Worm (Caenorhabditis elegans): Measurements from ENCODE around the gene T05B11.4.
A peak's percentile ranks its signal among the peaks of the same experiment; 100 is the strongest.

The T05B11.4 gene

ce11 chrV:7747132-7747531 is 7.3 kb downstream of the T05B11.4 start:
- TF ChIP-seq somi-1 (GFP tag; optimal IDR thresholded peaks at IDR 0.05) (no peak), nhr-90 (tag; optimal IDR thresholded peaks at IDR 0.05) (no peak), mcd-1 (GFP tag; IDR thresholded peaks at IDR 0.05) (no peak), hmg-20 (GFP tag; IDR thresholded peaks at IDR 0.05) (no peak), ceh-91 (GFP tag; IDR thresholded peaks at IDR 0.05) (no peak), ceh-79 (tag; optimal IDR thresholded peaks at IDR 0.05) (no peak), rpc-1 (optimal IDR thresholded peaks at IDR 0.05) (no peak), rpc-1 (tag; optimal IDR thresholded peaks at IDR 0.05) (no peak), efl-1 (GFP tag; optimal IDR thresholded peaks at IDR 0.05) (no peak), sdz-38 (tag; optimal IDR thresholded peaks at IDR 0.05) (no peak), ztf-3 (GFP tag; optimal IDR thresholded peaks at IDR 0.05) (no peak), madf-10 (tag; optimal IDR thresholded peaks at IDR 0.05) (no peak), ceh-58 (GFP tag; IDR thresholded peaks at IDR 0.05) (no peak), madf-3 (GFP tag; IDR thresholded peaks at IDR 0.05) (no peak), hrde-1 (tag; optimal IDR thresholded peaks at IDR 0.05; ENCODE audit: borderline replicate concordance) (no peak), hlh-26 (GFP tag; conservative IDR thresholded peaks at IDR 0.05) (no peak), atf-7 (tag; optimal IDR thresholded peaks at IDR 0.05) (no peak), unc-130 (GFP tag; optimal IDR thresholded peaks at IDR 0.05) (no peak), nfyb-1 (GFP tag; IDR thresholded peaks at IDR 0.05) (no peak), attf-3 (GFP tag; conservative IDR thresholded peaks at IDR 0.05) (no peak), F10E7.11 (tag; optimal IDR thresholded peaks at IDR 0.05) (no peak)

DNA sequence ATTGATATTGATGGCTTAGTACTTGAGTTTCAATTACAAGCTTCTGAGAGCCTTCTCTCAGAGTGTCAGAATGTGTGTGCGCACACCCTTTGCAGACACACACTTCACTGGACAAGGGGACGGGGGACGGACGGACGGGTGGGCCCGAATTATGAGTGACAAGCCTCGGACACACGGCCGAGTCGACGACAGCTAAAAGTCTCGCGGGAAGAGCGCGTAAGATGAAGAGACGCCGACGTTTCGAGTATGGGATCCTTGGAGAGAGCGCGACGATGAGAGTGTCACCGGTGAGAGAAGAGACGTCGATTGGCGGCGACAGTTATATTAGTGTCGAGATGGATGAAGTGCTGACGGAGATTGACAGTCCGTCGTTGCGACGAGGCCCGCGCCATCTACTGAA is 8.6 kb downstream of the T05B11.4 start:
- TF ChIP-seq nhr-80 (tag; optimal IDR thresholded peaks at IDR 0.05) (peak; percentile 3), egl-44 (GFP tag; IDR thresholded peaks at IDR 0.05) (no peak), T26A5.8 (tag; optimal IDR thresholded peaks at IDR 0.05) (no peak), ceh-27 (GFP tag; optimal IDR thresholded peaks at IDR 0.05) (peak; percentile 72), ceh-91 (GFP tag; IDR thresholded peaks at IDR 0.05) (no peak), zfh-2 (GFP tag; conservative IDR thresholded peaks at IDR 0.05) (peak; percentile 77), nfyb-1 (GFP tag; IDR thresholded peaks at IDR 0.05) (0 out of 2 replicates have a peak, but pooled peaks have one; percentile 56), Y53G8AR.9 (GFP tag; conservative IDR thresholded peaks at IDR 0.05) (no peak), let-607 (tag; optimal IDR thresholded peaks at IDR 0.05) (peak in 1 of 2 experiments; percentile 58), ztf-3 (GFP tag; optimal IDR thresholded peaks at IDR 0.05) (no peak), madf-6 (GFP tag; IDR thresholded peaks at IDR 0.05) (no peak), egl-18 (GFP tag; IDR thresholded peaks at IDR 0.05) (no peak), lin-54 (GFP tag; optimal IDR thresholded peaks at IDR 0.05) (no peak), unc-62 (GFP tag; optimal IDR thresholded peaks at IDR 0.05) (peak; percentile 85)

DNA sequence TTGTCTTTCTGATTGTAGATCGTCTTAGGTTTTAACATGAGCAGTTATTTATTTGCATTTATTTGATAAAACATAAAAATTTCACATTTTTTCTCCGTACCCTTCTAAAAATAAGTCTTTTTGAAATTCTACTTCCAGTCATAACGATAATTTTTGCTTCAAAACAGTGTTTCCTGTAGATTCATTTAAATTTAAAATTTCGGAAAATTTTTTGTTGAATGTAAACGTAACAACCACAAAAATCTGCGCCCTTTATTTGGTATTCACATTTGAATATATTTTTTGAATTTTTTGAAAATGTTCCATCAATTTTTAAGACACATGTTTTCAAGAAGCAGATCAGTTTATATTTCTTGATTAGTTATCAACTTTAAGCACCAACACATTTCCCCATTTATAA is 9.1 kb downstream of the T05B11.4 start:
- TF ChIP-seq bed-2 (GFP tag; IDR thresholded peaks at IDR 0.05) (no peak), pha-4 (tag; optimal IDR thresholded peaks at IDR 0.05) (no peak), F57C9.4 (tag; optimal IDR thresholded peaks at IDR 0.05) (no peak), F33H1.4 (GFP tag; IDR thresholded peaks at IDR 0.05) (no peak), xnd-1 (tag; optimal IDR thresholded peaks at IDR 0.05) (no peak), ztf-18 (tag; optimal IDR thresholded peaks at IDR 0.05) (no peak)

All from whole organism, young adult.